Worm (Caenorhabditis elegans): ENCODE data around the gene cah-4.

The cah-4 gene

ce11 chrX:13514384-13514783 is 28.0 kb upstream of the cah-4 start (continued):
- peak; percentile 78 for TF ChIP-seq rcor-1 (GFP tag; IDR thresholded peaks at IDR 0.05)
- no peak for TF ChIP-seq snpc-1.1 (tag; optimal IDR thresholded peaks at IDR 0.05; ENCODE audit: insufficient read depth)
- no peak for TF ChIP-seq lir-1 (GFP tag; conservative IDR thresholded peaks at IDR 0.05)
- TF ChIP-seq madf-3 (GFP tag; IDR thresholded peaks at IDR 0.05), result no peak
- peak; percentile 60 for TF ChIP-seq lin-54 (GFP tag; optimal IDR thresholded peaks at IDR 0.05)
- no peak for TF ChIP-seq pha-4 (tag; optimal IDR thresholded peaks at IDR 0.05)
- no peak for TF ChIP-seq egl-44 (GFP tag; IDR thresholded peaks at IDR 0.05)
- no peak for TF ChIP-seq F52B5.7 (tag; optimal IDR thresholded peaks at IDR 0.05)
- TF ChIP-seq ccch-3 (GFP tag; optimal IDR thresholded peaks at IDR 0.05), result no peak
- TF ChIP-seq ztf-3 (GFP tag; optimal IDR thresholded peaks at IDR 0.05), result no peak
- no peak for TF ChIP-seq mes-4 (tag; optimal IDR thresholded peaks at IDR 0.05)
- TF ChIP-seq ztf-26 (tag; optimal IDR thresholded peaks at IDR 0.05), result peak; percentile 84
- no peak for TF ChIP-seq egl-18 (GFP tag; IDR thresholded peaks at IDR 0.05)
- TF ChIP-seq nhr-27 (tag; optimal IDR thresholded peaks at IDR 0.05), result no peak
- TF ChIP-seq nfya-2 (GFP tag; IDR thresholded peaks at IDR 0.05), result no peak
- TF ChIP-seq Y67H2A.10 (GFP tag; conservative IDR thresholded peaks at IDR 0.05), result no peak
- no peak for TF ChIP-seq ets-4 (GFP tag; optimal IDR thresholded peaks at IDR 0.05)
- no peak for TF ChIP-seq Y79H2A.3 (GFP tag; conservative IDR thresholded peaks at IDR 0.05)
- TF ChIP-seq snpc-3.4 (tag; optimal IDR thresholded peaks at IDR 0.05), result no peak
- no peak for TF ChIP-seq let-526 (GFP tag; IDR thresholded peaks at IDR 0.05)
- peak; percentile 52; the same call in 1 of the 2 replicates for TF ChIP-seq Y53G8AR.9 (GFP tag; conservative IDR thresholded peaks at IDR 0.05)
- TF ChIP-seq mel-28 (tag; optimal IDR thresholded peaks at IDR 0.05; ENCODE audit: borderline replicate concordance), result no peak
- no peak for TF ChIP-seq unc-130 (GFP tag; optimal IDR thresholded peaks at IDR 0.05)
- TF ChIP-seq egrh-3 (GFP tag; IDR thresholded peaks at IDR 0.05), result no peak
- no peak for TF ChIP-seq B0019.2 (GFP tag; conservative IDR thresholded peaks at IDR 0.05)
- TF ChIP-seq nfya-1 (tag; optimal IDR thresholded peaks at IDR 0.05; ENCODE audit: borderline replicate concordance, insufficient read depth), result no peak
- no peak for TF ChIP-seq athp-1 (tag; optimal IDR thresholded peaks at IDR 0.05)
- TF ChIP-seq F57C9.4 (tag; optimal IDR thresholded peaks at IDR 0.05), result no peak
- peak; percentile 60 for TF ChIP-seq hmg-1.2 (GFP tag; IDR thresholded peaks at IDR 0.05)
- no peak for TF ChIP-seq zfh-2 (GFP tag; conservative IDR thresholded peaks at IDR 0.05)
- TF ChIP-seq ceh-100 (GFP tag; IDR thresholded peaks at IDR 0.05), result 0 out of 2 replicates have a peak, but pooled peaks have one; percentile 11
- TF ChIP-seq bed-2 (GFP tag; IDR thresholded peaks at IDR 0.05), result no peak
- TF ChIP-seq B0261.1 (tag; optimal IDR thresholded peaks at IDR 0.05), result peak; percentile 57
- no peak for TF ChIP-seq Y95B8A.8 (GFP tag; IDR thresholded peaks at IDR 0.05)
- TF ChIP-seq Y53F4B.3 (GFP tag; IDR thresholded peaks at IDR 0.05), result no peak
- TF ChIP-seq F22D6.2 (tag; optimal IDR thresholded peaks at IDR 0.05), result peak; percentile 74
- no peak for TF ChIP-seq lin-26 (GFP tag; IDR thresholded peaks at IDR 0.05)
- no peak for TF ChIP-seq ama-1 (optimal IDR thresholded peaks at IDR 0.05)
- peak in 1 of 2 experiments; percentile 7 for TF ChIP-seq ama-1 (GFP tag; optimal IDR thresholded peaks at IDR 0.05)
- TF ChIP-seq cebp-2 (GFP tag; IDR thresholded peaks at IDR 0.05), result 0 out of 2 replicates have a peak, but pooled peaks have one; percentile 53
- peak; percentile 70 for TF ChIP-seq dox-1 (GFP tag; IDR thresholded peaks at IDR 0.05)
- TF ChIP-seq sdz-38 (tag; optimal IDR thresholded peaks at IDR 0.05), result no peak
- TF ChIP-seq dpl-1 (GFP tag; optimal IDR thresholded peaks at IDR 0.05), result no peak
- TF ChIP-seq unc-62 (GFP tag; optimal IDR thresholded peaks at IDR 0.05), result no peak
- TF ChIP-seq ceh-58 (GFP tag; IDR thresholded peaks at IDR 0.05), result no peak
- no peak for TF ChIP-seq snpc-4 (GFP tag; optimal IDR thresholded peaks at IDR 0.05)
- peak in 3 of 4 experiments; percentile 52 to 64 (median 63) for TF ChIP-seq snpc-4 (tag; optimal IDR thresholded peaks at IDR 0.05)
- no peak for TF ChIP-seq sea-2 (GFP tag; IDR thresholded peaks at IDR 0.05)
- TF ChIP-seq nhr-120 (GFP tag; IDR thresholded peaks at IDR 0.05), result no peak
- TF ChIP-seq C06A6.2 (GFP tag; conservative IDR thresholded peaks at IDR 0.05), result peak; percentile 82
